Fruit fly (Drosophila melanogaster): Measurements from ENCODE around the gene Adi1.

Adi1 gene

dm6 chr3L:10674145-10674547 is 11.0 kb downstream of the Adi1 start (continued):
- TF ChIP-seq gcm (GFP tag; optimal IDR thresholded peaks at IDR 0.05) (no peak), Blimp-1 (GFP tag; optimal IDR thresholded peaks at IDR 0.05) (no peak), chinmo (GFP tag; IDR thresholded peaks at IDR 0.05; ENCODE audit: partially characterized antibody) (0 out of 4 replicates have a peak, but pooled peaks have one; percentile 65), sisA (GFP tag; IDR thresholded peaks at IDR 0.05) (no peak), ap (GFP tag; IDR thresholded peaks at IDR 0.05) (no peak), CG1792 (GFP tag; optimal IDR thresholded peaks at IDR 0.05) (no peak), D19A (tag; optimal IDR thresholded peaks at IDR 0.05) (no peak), CG15479 (GFP tag; optimal IDR thresholded peaks at IDR 0.05) (peak; percentile 11), Nf-YB (GFP tag; optimal IDR thresholded peaks at IDR 0.05) (no peak), pita (GFP tag; optimal IDR thresholded peaks at IDR 0.05) (no peak), salm (tag; optimal IDR thresholded peaks at IDR 0.05) (peak; percentile 27), seq (GFP tag; IDR thresholded peaks at IDR 0.05) (no peak), CG8478 (optimal IDR thresholded peaks at IDR 0.05) (no peak), fu2 (GFP tag; optimal IDR thresholded peaks at IDR 0.05) (no peak), shn (GFP tag; optimal IDR thresholded peaks at IDR 0.05) (no peak), Usf (GFP tag; optimal IDR thresholded peaks at IDR 0.05) (no peak), CG8765 (GFP tag; IDR thresholded peaks at IDR 0.05) (no peak), abd-A (tag; optimal IDR thresholded peaks at IDR 0.05) (peak; percentile 52), insv (GFP tag; optimal IDR thresholded peaks at IDR 0.05) (no peak), CG6272 (GFP tag; IDR thresholded peaks at IDR 0.05) (no peak), CG4730 (GFP tag; IDR thresholded peaks at IDR 0.05) (no peak), zen2 (GFP tag; IDR thresholded peaks at IDR 0.05; ENCODE audit: partially characterized antibody) (no peak), Doc2 (GFP tag; IDR thresholded peaks at IDR 0.05) (no peak), CG9932 (GFP tag; IDR thresholded peaks at IDR 0.05) (no peak), pum (GFP tag; optimal IDR thresholded peaks at IDR 0.05) (no peak), Oli (tag; optimal IDR thresholded peaks at IDR 0.05) (no peak), Dref (GFP tag; IDR thresholded peaks at IDR 0.05) (no peak), nmo (GFP tag; optimal IDR thresholded peaks at IDR 0.05) (no peak), CG3838 (GFP tag; optimal IDR thresholded peaks at IDR 0.05) (no peak), fru (optimal IDR thresholded peaks at IDR 0.05) (no peak), CG1024 (GFP tag; IDR thresholded peaks at IDR 0.05) (no peak), CG11398 (GFP tag; optimal IDR thresholded peaks at IDR 0.05) (no peak), CG7556 (GFP tag; optimal IDR thresholded peaks at IDR 0.05) (no peak), bsh (GFP tag; optimal IDR thresholded peaks at IDR 0.05) (no peak), CG14441 (GFP tag; IDR thresholded peaks at IDR 0.05) (no peak), CG4617 (GFP tag; optimal IDR thresholded peaks at IDR 0.05; ENCODE audit: borderline replicate concordance) (no peak), CG18011 (GFP tag; optimal IDR thresholded peaks at IDR 0.05) (no peak), Atf6 (GFP tag; IDR thresholded peaks at IDR 0.05) (no peak), CG3065 (GFP tag; optimal IDR thresholded peaks at IDR 0.05) (no peak), CG7928 (GFP tag; optimal IDR thresholded peaks at IDR 0.05) (no peak), aop (GFP tag; IDR thresholded peaks at IDR 0.05) (no peak), vvl (GFP tag; IDR thresholded peaks at IDR 0.05) (peak; percentile 87), CG8388 (GFP tag; optimal IDR thresholded peaks at IDR 0.05) (no peak), pho (GFP tag; optimal IDR thresholded peaks at IDR 0.05) (no peak), ind (GFP tag; optimal IDR thresholded peaks at IDR 0.05) (no peak), HLH3B (GFP tag; IDR thresholded peaks at IDR 0.05) (no peak), CG14860 (GFP tag; IDR thresholded peaks at IDR 0.05; ENCODE audit: partially characterized antibody) (no peak), CG7987 (GFP tag; optimal IDR thresholded peaks at IDR 0.05) (no peak), E2f2 (GFP tag; IDR thresholded peaks at IDR 0.05) (0 out of 2 replicates have a peak, but pooled peaks have one; percentile 16), chif (GFP tag; optimal IDR thresholded peaks at IDR 0.05) (no peak), gsb-n (tag; optimal IDR thresholded peaks at IDR 0.05) (no peak), hbn (GFP tag; IDR thresholded peaks at IDR 0.05; ENCODE audit: partially characterized antibody) (no peak), CG13123 (GFP tag; optimal IDR thresholded peaks at IDR 0.05) (no peak)
